Fruit fly (Drosophila melanogaster) whole organism, pupa: Measurements from ENCODE around the gene Desat2.

Experiments
- CG10348 ChIP-seq: fragments of 200-800 bp; sonication (Bioruptor generic); IDR thresholded peaks from 2 replicates; pipeline ENCODE4 v1.3.6; 2022; ENCODE audit warnings: missing biosample characterization, missing genetic modification characterization
- CG13204 ChIP-seq: fragments of 200-800 bp; sonication (Bioruptor generic); optimal IDR thresholded peaks from 2 replicates; lab custom pipeline; 2018; ENCODE audit warnings: missing biosample characterization, mild to moderate bottlenecking, missing genetic modification characterization, moderate library complexity
- CG14655 ChIP-seq: fragments of 200-800 bp; sonication (Bioruptor generic); optimal IDR thresholded peaks from 3 replicates; lab custom pipeline; 2017; ENCODE audit warnings: mild to moderate bottlenecking, missing biosample characterization, missing genetic modification reagents, missing genetic modification characterization
- CG15710 ChIP-seq: fragments of 200-800 bp; sonication (Bioruptor generic); optimal IDR thresholded peaks from 2 replicates; lab custom pipeline; 2018; ENCODE audit warnings: missing biosample characterization, mild to moderate bottlenecking, missing genetic modification characterization, moderate library complexity
- CG17806 ChIP-seq: fragments of 200-800 bp; sonication (Bioruptor generic); optimal IDR thresholded peaks from 2 replicates; lab custom pipeline; 2018; ENCODE audit warnings: missing biosample characterization, mild to moderate bottlenecking, missing genetic modification characterization, moderate library complexity
- CG34367 ChIP-seq: fragments of 200-800 bp; sonication (Bioruptor generic); optimal IDR thresholded peaks from 2 replicates; lab custom pipeline; 2018; ENCODE audit warnings: missing biosample characterization, mild to moderate bottlenecking, missing genetic modification characterization
- CG4496 ChIP-seq: fragments of 200-800 bp; sonication (Bioruptor generic); IDR thresholded peaks from 3 replicates; pipeline ENCODE4 v1.3.6; 2022; ENCODE audit warnings: missing biosample characterization, missing genetic modification characterization
- CG8301 ChIP-seq: fragments of 200-800 bp; sonication (Bioruptor generic); optimal IDR thresholded peaks from 2 replicates; lab custom pipeline; 2018; ENCODE audit warnings: missing biosample characterization, mild to moderate bottlenecking, missing genetic modification characterization
- CG9948 ChIP-seq: fragments of 200-800 bp; sonication (Bioruptor generic); optimal IDR thresholded peaks from 2 replicates; lab custom pipeline; 2018; ENCODE audit warnings: missing biosample characterization, mild to moderate bottlenecking, missing genetic modification characterization, moderate library complexity
- D1 ChIP-seq: fragments of 200-800 bp; sonication (Bioruptor generic); optimal IDR thresholded peaks from 2 replicates; lab custom pipeline; 2018; ENCODE audit warnings: missing biosample characterization, mild to moderate bottlenecking, missing genetic modification characterization, moderate library complexity
- EcR ChIP-seq: fragments of 200-800 bp; sonication (Bioruptor generic); optimal IDR thresholded peaks from 3 replicates; lab custom pipeline; 2019; ENCODE audit warnings: missing biosample characterization, missing genetic modification characterization, mild to moderate bottlenecking, moderate library complexity, missing genetic modification reagents
- Ets98B ChIP-seq: fragments of 200-800 bp; sonication (Bioruptor generic); IDR thresholded peaks from 2 replicates; pipeline ENCODE4 v1.3.6; 2022; ENCODE audit warnings: missing biosample characterization, missing genetic modification characterization
- rn ChIP-seq: fragments of 200-800 bp; sonication (Bioruptor generic); IDR thresholded peaks from 2 replicates; pipeline ENCODE4 v1.3.6; 2022; ENCODE audit warnings: missing biosample characterization, missing genetic modification characterization

DNA sequence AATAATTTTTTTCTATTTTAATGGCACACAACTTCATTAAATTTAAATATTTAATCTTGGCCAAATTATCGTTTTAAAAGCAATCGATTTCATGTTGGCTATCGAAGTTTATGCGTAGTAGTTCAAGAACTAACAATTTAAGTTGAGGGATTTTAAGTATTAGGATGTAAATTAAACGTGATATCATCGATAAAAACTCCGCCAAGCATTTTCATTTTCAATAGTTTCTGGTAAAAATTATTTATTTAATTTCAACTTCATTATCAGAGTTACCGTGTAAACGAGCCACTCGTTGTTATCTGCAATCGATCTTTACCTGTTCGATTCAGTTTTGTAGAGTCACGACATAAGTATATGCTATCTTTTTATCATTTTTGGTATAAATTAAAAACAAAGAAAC lies 33.1 kb upstream of the Desat2 start:
- TF ChIP-seq CG10348 (no peak), D1 (peak; percentile 99), CG13204 (no peak), CG8301 (tag; lab: Kevin White, UChicago) (peak; percentile 100), Ets98B (GFP tag; lab: Robert Waterston, UW) (peak; percentile 96), rn (peak; percentile 84), EcR (GFP tag; lab: Kevin White, UChicago) (peak; percentile 22), CG14655 (GFP tag; lab: Kevin White, UChicago) (peak; percentile 95), CG4496 (GFP tag; lab: Robert Waterston, UW) (no peak), CG34367 (peak; percentile 98), CG9948 (tag; lab: Kevin White, UChicago) (peak; percentile 98), CG15710 (tag; lab: Kevin White, UChicago) (peak; percentile 97), CG17806 (peak; percentile 97)
